Worm (Caenorhabditis elegans): ENCODE measurements around the gene paqr-1.

paqr-1 gene

DNA sequence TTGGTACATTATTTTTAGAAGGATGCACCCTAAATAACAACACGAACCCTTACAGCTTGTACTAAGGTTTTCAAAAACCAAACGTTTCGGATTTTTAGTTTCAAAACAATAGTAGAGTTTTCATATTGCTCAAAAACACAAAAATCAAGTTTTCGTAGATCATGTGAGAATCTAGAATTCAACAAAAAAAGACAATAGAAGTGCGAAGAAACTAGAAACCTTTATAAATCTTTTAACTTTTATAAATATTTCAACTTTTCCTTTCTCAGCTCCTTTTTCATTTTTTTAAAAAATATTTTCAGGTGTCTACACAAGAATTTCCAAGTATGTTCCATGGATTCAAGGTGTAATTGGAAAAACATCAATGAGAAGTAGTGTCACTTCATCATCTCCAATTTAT is 5.2 kb upstream of the paqr-1 start, which contains the start of gene best-9:
TSS of gene best-9 (plus strand) at position 301 of the 400 bp plus-strand sequence.
- TF ChIP-seq hmbx-1 (tag; optimal IDR thresholded peaks at IDR 0.05) (no peak), ets-7 (tag; optimal IDR thresholded peaks at IDR 0.05) (no peak), scrt-1 (GFP tag; IDR thresholded peaks at IDR 0.05) (no peak), hnd-1 (tag; optimal IDR thresholded peaks at IDR 0.05) (no peak), tbx-37 (GFP tag; conservative IDR thresholded peaks at IDR 0.05) (no peak)

DNA sequence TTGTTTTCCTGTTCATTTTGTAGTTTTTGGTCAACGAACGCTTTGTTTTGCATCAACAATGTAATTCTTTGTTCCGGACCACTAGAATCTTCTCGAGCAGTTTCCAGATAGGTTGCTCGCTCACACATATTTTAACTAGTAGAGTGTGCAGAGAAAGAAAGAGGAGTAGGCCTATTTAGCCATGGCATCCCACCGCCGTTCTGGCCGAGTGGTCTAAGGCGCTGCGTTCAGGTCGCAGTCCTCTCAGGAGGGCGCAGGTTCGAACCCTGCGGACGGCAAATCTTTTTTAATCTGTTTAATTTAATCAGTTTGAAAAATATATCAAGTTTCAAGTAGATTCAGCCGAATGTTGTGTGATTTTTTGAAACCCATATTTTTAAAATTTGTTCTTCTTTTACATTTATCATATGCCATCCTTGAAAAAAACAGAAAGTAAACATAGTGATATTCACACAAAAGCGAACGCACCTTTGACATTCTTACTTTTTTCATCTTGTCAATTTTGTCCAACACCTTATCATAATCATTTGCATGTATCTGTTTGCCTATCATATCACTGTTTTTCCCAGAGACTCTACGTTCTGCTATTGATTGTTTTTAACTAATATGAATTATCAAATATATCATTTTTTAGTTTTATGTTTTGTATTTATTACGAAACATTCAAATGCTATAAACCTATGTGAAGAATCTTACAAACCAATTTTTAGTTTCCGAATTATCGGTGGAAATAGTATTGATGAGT is 1.6 kb upstream of the paqr-1 start, which contains the start of gene try-3:
TSS of gene try-3 (plus strand) at position 532 of the 745 bp plus-strand sequence.
- peak; percentile 86 for TF ChIP-seq flt-1 (GFP tag; IDR thresholded peaks at IDR 0.05)
- peak; percentile 57 for TF ChIP-seq F13C5.2 (tag; optimal IDR thresholded peaks at IDR 0.05)
- peak; percentile 83 for TF ChIP-seq ceh-36 (tag; optimal IDR thresholded peaks at IDR 0.05)
- peak; percentile 66 for TF ChIP-seq ets-7 (tag; optimal IDR thresholded peaks at IDR 0.05)
- peak; percentile 34 for TF ChIP-seq B0310.2 (tag; optimal IDR thresholded peaks at IDR 0.05)
- peak; percentile 46 for TF ChIP-seq hnd-1 (tag; optimal IDR thresholded peaks at IDR 0.05)
- peak; percentile 75 for TF ChIP-seq tbx-37 (GFP tag; conservative IDR thresholded peaks at IDR 0.05)
- TF ChIP-seq hmbx-1 (tag; optimal IDR thresholded peaks at IDR 0.05) = no peak
- peak; percentile 81 for TF ChIP-seq tbx-11 (GFP tag; IDR thresholded peaks at IDR 0.05)
- TF ChIP-seq tra-4 (tag; optimal IDR thresholded peaks at IDR 0.05) = peak; percentile 49
- peak; percentile 80 for TF ChIP-seq scrt-1 (GFP tag; IDR thresholded peaks at IDR 0.05)
- TF ChIP-seq sea-1 (GFP tag; conservative IDR thresholded peaks at IDR 0.05) = peak; percentile 87
- TF ChIP-seq ceh-13 (GFP tag; optimal IDR thresholded peaks at IDR 0.05) = peak; percentile 67
- peak; percentile 71 for TF ChIP-seq aly-1 (tag; optimal IDR thresholded peaks at IDR 0.05)
- TF ChIP-seq ama-1 (optimal IDR thresholded peaks at IDR 0.05) = no peak
- TF ChIP-seq hmg-4 (GFP tag; optimal IDR thresholded peaks at IDR 0.05) = no peak
- peak; percentile 88 for TF ChIP-seq pes-1 (GFP tag; IDR thresholded peaks at IDR 0.05)

DNA sequence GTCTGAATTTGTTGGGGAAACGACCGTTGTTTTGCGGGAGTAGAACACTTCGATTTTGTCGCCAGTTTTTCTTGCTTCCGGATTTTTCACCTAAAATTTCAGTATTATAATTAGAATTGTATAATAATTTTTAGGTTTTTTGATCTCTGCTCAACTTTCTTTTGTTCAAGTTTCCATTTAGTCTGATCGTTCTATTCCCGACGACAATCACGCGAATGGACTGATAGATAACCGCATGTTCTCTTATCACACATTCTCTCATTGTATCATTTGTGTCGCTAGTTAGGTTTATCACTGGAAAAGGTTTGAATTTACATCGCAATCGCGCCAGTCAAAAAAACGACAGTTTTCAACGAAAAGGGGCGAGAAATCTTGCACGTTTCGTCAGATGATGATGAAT is 373 bp downstream of the paqr-1 start:
- TF ChIP-seq ama-1 (optimal IDR thresholded peaks at IDR 0.05) = no peak
- no peak for TF ChIP-seq ceh-13 (GFP tag; optimal IDR thresholded peaks at IDR 0.05)
- TF ChIP-seq scrt-1 (GFP tag; IDR thresholded peaks at IDR 0.05) = no peak
- no peak for TF ChIP-seq B0310.2 (tag; optimal IDR thresholded peaks at IDR 0.05)
- TF ChIP-seq flt-1 (GFP tag; IDR thresholded peaks at IDR 0.05) = no peak
- no peak for TF ChIP-seq tbx-37 (GFP tag; conservative IDR thresholded peaks at IDR 0.05)
- no peak for TF ChIP-seq F13C5.2 (tag; optimal IDR thresholded peaks at IDR 0.05)
- no peak for TF ChIP-seq pes-1 (GFP tag; IDR thresholded peaks at IDR 0.05)
- no peak for TF ChIP-seq aly-1 (tag; optimal IDR thresholded peaks at IDR 0.05)
- TF ChIP-seq sea-1 (GFP tag; conservative IDR thresholded peaks at IDR 0.05) = no peak
- no peak for TF ChIP-seq ceh-36 (tag; optimal IDR thresholded peaks at IDR 0.05)
- TF ChIP-seq hnd-1 (tag; optimal IDR thresholded peaks at IDR 0.05) = no peak
- no peak for TF ChIP-seq tbx-11 (GFP tag; IDR thresholded peaks at IDR 0.05)
- TF ChIP-seq tra-4 (tag; optimal IDR thresholded peaks at IDR 0.05) = no peak
- TF ChIP-seq hmbx-1 (tag; optimal IDR thresholded peaks at IDR 0.05) = no peak
- no peak for TF ChIP-seq hmg-4 (GFP tag; optimal IDR thresholded peaks at IDR 0.05)
- TF ChIP-seq ets-7 (tag; optimal IDR thresholded peaks at IDR 0.05) = no peak

DNA sequence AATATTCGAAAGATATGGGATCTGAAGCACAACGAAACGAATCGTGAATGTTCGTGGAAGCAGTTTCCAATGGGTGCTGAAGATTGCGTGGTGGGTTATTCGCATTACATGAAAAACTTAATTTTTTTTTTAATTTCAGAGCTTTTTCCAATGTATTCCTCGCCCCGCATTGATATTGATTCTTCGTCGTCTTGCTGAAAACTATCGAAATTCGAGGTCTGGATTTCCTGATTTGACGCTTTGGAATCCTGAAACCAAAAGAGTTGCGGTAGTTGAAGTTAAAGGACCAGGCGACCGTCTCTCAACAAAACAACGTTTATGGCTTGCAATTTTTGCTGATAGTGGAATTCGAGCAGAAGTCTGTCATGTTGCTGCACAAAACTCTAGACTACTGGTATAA is 3.2 kb downstream of the paqr-1 start:
- TF ChIP-seq F13C5.2 (tag; optimal IDR thresholded peaks at IDR 0.05) (no peak), B0310.2 (tag; optimal IDR thresholded peaks at IDR 0.05) (no peak), hmbx-1 (tag; optimal IDR thresholded peaks at IDR 0.05) (no peak), flt-1 (GFP tag; IDR thresholded peaks at IDR 0.05) (no peak), ceh-36 (tag; optimal IDR thresholded peaks at IDR 0.05) (no peak), aly-1 (tag; optimal IDR thresholded peaks at IDR 0.05) (no peak), hmg-4 (GFP tag; optimal IDR thresholded peaks at IDR 0.05) (no peak)

DNA sequence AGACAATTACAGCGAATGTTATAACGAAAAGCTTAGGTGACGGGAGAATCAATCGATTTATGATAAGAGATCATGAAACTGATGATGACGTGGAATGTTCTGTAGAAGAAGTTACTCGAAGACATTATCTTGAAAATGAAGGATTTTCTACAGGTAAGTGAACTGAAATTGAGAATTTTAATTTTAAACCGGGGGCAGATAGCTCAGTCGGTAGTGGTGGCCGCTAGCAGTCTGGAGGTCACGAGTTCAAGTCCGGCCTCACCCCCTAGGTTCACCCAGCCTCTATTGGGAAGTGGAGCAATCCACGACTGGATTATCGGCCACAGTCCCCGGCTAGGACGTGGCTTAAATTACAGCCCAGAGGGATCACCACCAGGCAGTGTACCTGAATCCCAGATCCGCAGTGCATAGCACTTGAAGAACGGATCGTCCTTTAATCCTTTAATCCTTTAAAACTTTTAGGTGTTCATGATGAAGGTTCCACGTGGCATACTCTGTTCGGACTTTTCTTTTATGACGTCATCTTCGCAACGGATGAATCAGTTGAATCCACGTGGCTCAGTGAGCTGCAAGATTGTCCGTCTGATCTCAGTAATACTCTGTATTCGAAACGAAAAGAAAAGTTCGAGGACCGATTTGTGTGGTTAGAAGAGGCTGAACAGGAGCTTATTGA is 3.7 kb downstream of the paqr-1 start:
- TF ChIP-seq ceh-36 (tag; optimal IDR thresholded peaks at IDR 0.05) = peak; percentile 19

DNA sequence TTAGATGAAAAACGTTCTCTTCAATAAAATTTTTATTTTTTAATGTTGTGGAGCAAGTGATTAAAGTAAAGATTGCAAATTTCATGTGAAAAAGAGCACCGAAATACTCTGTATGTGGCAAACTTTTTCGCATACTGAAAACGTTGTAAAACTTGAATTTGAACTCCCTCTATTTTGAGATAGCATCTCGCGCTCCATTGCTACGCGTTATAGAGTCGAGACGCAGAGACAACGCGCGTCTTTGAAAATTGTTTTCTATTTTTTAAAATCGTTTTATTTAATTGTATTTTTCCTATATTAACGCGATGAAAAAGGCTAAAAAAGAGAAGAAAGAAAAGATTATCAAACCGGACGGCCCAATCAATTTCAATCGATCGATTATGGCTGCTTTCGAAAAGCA is 6.6 kb downstream of the paqr-1 start, which contains the start of gene fan-1:
TSS of gene fan-1 (plus strand) at position 78 of the 400 bp plus-strand sequence.
- no peak for TF ChIP-seq scrt-1 (GFP tag; IDR thresholded peaks at IDR 0.05)

DNA sequence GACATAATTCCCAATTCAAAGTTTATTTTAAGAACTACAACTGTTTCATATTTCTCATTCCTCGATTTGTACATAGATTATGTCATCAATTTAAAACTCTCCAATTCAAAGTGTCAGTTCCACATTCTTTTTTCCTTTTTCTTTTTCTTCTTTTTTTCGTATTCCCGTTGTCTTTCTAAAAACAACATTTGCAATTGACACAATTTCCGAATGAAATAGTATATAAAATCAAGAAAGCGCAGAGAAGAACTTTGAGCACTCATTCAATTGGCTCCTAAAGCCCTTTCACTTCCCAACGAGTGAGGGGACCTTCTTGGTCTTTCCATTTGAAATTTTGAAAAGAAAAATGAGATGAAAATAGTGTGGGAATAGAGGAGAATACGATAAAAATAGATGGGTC is 7.8 kb downstream of the paqr-1 start:
- TF ChIP-seq B0310.2 (tag; optimal IDR thresholded peaks at IDR 0.05) = no peak
- no peak for TF ChIP-seq hmg-4 (GFP tag; optimal IDR thresholded peaks at IDR 0.05)
- no peak for TF ChIP-seq hmbx-1 (tag; optimal IDR thresholded peaks at IDR 0.05)
- TF ChIP-seq scrt-1 (GFP tag; IDR thresholded peaks at IDR 0.05) = no peak
- TF ChIP-seq aly-1 (tag; optimal IDR thresholded peaks at IDR 0.05) = no peak
- no peak for TF ChIP-seq sea-1 (GFP tag; conservative IDR thresholded peaks at IDR 0.05)
- TF ChIP-seq tbx-11 (GFP tag; IDR thresholded peaks at IDR 0.05) = no peak
- no peak for TF ChIP-seq tbx-37 (GFP tag; conservative IDR thresholded peaks at IDR 0.05)
- TF ChIP-seq tra-4 (tag; optimal IDR thresholded peaks at IDR 0.05) = no peak
- no peak for TF ChIP-seq flt-1 (GFP tag; IDR thresholded peaks at IDR 0.05)
- no peak for TF ChIP-seq ceh-13 (GFP tag; optimal IDR thresholded peaks at IDR 0.05)
- no peak for TF ChIP-seq F13C5.2 (tag; optimal IDR thresholded peaks at IDR 0.05)
- TF ChIP-seq pes-1 (GFP tag; IDR thresholded peaks at IDR 0.05) = no peak
- no peak for TF ChIP-seq ceh-36 (tag; optimal IDR thresholded peaks at IDR 0.05)
- no peak for TF ChIP-seq ets-7 (tag; optimal IDR thresholded peaks at IDR 0.05)
- no peak for TF ChIP-seq ama-1 (optimal IDR thresholded peaks at IDR 0.05)
- no peak for TF ChIP-seq hnd-1 (tag; optimal IDR thresholded peaks at IDR 0.05)
